Worm (Caenorhabditis elegans) whole organism, late embryonic: ENCODE results near the gene dlst-1.

Experiments used
- C08G9.2 ChIP-seq: sonication (generic microtip); optimal IDR thresholded peaks from 2 replicates; lab custom pipeline; 2016; ENCODE audit warnings: mild to moderate bottlenecking, missing genetic modification characterization, moderate library complexity, missing compliant biosample characterization
- C38D4.7 ChIP-seq: fragments of 200-800 bp; sonication (Bioruptor generic); optimal IDR thresholded peaks from 2 replicates; lab custom pipeline; 2018; ENCODE audit warnings: mild to moderate bottlenecking, missing genetic modification characterization, moderate library complexity, missing compliant biosample characterization
- F13H6.1 ChIP-seq: sonication (generic microtip); optimal IDR thresholded peaks from 2 replicates; lab custom pipeline; 2016; ENCODE audit warnings: missing genetic modification characterization, missing compliant biosample characterization
- K09A11.1 ChIP-seq: sonication (generic microtip); optimal IDR thresholded peaks from 2 replicates; lab custom pipeline; 2017; ENCODE audit warnings: antibody characterized with exemption, mild to moderate bottlenecking, missing genetic modification characterization, missing compliant biosample characterization; ENCODE audit not compliant: insufficient read depth
- ahr-1 ChIP-seq: sonication (generic microtip); optimal IDR thresholded peaks from 2 replicates; lab custom pipeline; 2016; ENCODE audit warnings: missing genetic modification characterization, missing compliant biosample characterization
- ceh-14 ChIP-seq: sonication (generic microtip); optimal IDR thresholded peaks from 2 replicates; lab custom pipeline; 2016; ENCODE audit warnings: missing genotype, missing genetic modification characterization, missing compliant biosample characterization
- ceh-18 ChIP-seq: sonication (generic microtip); optimal IDR thresholded peaks from 2 replicates; lab custom pipeline; 2016; ENCODE audit warnings: missing genetic modification characterization, missing compliant biosample characterization
- ceh-19 ChIP-seq: fragments of 200-800 bp; sonication (Bioruptor generic); optimal IDR thresholded peaks from 2 replicates; lab custom pipeline; 2018; ENCODE audit warnings: mild to moderate bottlenecking, missing genetic modification characterization, missing compliant biosample characterization
- ceh-2 ChIP-seq: sonication (generic microtip); optimal IDR thresholded peaks from 2 replicates; lab custom pipeline; 2016; ENCODE audit warnings: missing genotype, missing genetic modification characterization, missing compliant biosample characterization
- ceh-24 ChIP-seq: sonication (generic microtip); optimal IDR thresholded peaks from 2 replicates; lab custom pipeline; 2016; ENCODE audit warnings: mild to moderate bottlenecking, missing genetic modification characterization, missing compliant biosample characterization
- ceh-30 ChIP-seq: fragments of 150-350 bp; optimal IDR thresholded peaks from 2 replicates; lab custom pipeline; 2014; ENCODE audit warnings: missing biosample characterization, missing genetic modification characterization
- ceh-31 ChIP-seq: sonication (generic microtip); optimal IDR thresholded peaks from 2 replicates; lab custom pipeline; 2016; ENCODE audit warnings: missing genetic modification characterization, missing compliant biosample characterization
- ceh-45 ChIP-seq: fragments of 200-800 bp; sonication (Bioruptor generic); IDR thresholded peaks from 2 replicates; pipeline ENCODE4 v1.3.6; 2022; ENCODE audit warnings: missing genetic modification reagents, missing genetic modification characterization, missing compliant biosample characterization
- ceh-6 ChIP-seq: fragments of 200-800 bp; sonication (Bioruptor generic); optimal IDR thresholded peaks from 2 replicates; lab custom pipeline; 2018; ENCODE audit warnings: mild to moderate bottlenecking, missing genetic modification characterization, missing compliant biosample characterization
- ceh-9 ChIP-seq: sonication (generic microtip); optimal IDR thresholded peaks from 2 replicates; lab custom pipeline; 2016; ENCODE audit warnings: mild to moderate bottlenecking, missing genetic modification characterization, inconsistent platforms, missing compliant biosample characterization
- dve-1 ChIP-seq: sonication (generic microtip); optimal IDR thresholded peaks from 2 replicates; lab custom pipeline; 2017; ENCODE audit warnings: antibody characterized with exemption, mild to moderate bottlenecking, missing genetic modification characterization, missing compliant biosample characterization
- elt-2 ChIP-seq: sonication (generic microtip); optimal IDR thresholded peaks from 2 replicates; lab custom pipeline; 2016; ENCODE audit warnings: missing genetic modification reagents, missing genetic modification characterization, missing compliant biosample characterization
- elt-4 ChIP-seq: sonication (generic microtip); optimal IDR thresholded peaks from 2 replicates; lab custom pipeline; 2016; ENCODE audit warnings: missing genetic modification characterization, missing compliant biosample characterization
- ets-4 ChIP-seq: sonication (generic microtip); optimal IDR thresholded peaks from 2 replicates; lab custom pipeline; 2016; ENCODE audit warnings: missing genetic modification characterization, missing compliant biosample characterization
- eyg-1 ChIP-seq: sonication (generic microtip); optimal IDR thresholded peaks from 2 replicates; lab custom pipeline; 2016; ENCODE audit warnings: missing genotype, missing genetic modification characterization, missing compliant biosample characterization
- fkh-10 ChIP-seq: fragments of 150-350 bp; optimal IDR thresholded peaks from 2 replicates; lab custom pipeline; 2014; ENCODE audit warnings: missing biosample characterization, missing genetic modification reagents, missing genetic modification characterization
- gmeb-2 ChIP-seq: sonication (generic microtip); optimal IDR thresholded peaks from 2 replicates; lab custom pipeline; 2016; ENCODE audit warnings: missing genetic modification characterization, inconsistent platforms, missing compliant biosample characterization
- hlh-13 ChIP-seq: fragments of 200-800 bp; sonication (Bioruptor generic); optimal IDR thresholded peaks from 2 replicates; lab custom pipeline; 2018; ENCODE audit warnings: mild to moderate bottlenecking, missing genetic modification characterization, missing compliant biosample characterization
- hlh-30 ChIP-seq: sonication (generic microtip); optimal IDR thresholded peaks from 2 replicates; lab custom pipeline; 2017; ENCODE audit warnings: antibody characterized with exemption, missing genetic modification characterization, missing compliant biosample characterization; ENCODE audit not compliant: insufficient read depth
- hlh-6 ChIP-seq: sonication (generic microtip); optimal IDR thresholded peaks from 2 replicates; lab custom pipeline; 2016; ENCODE audit warnings: missing genotype, missing genetic modification characterization, missing compliant biosample characterization
- hlh-8 ChIP-seq: sonication (generic microtip); optimal IDR thresholded peaks from 2 replicates; lab custom pipeline; 2016; ENCODE audit warnings: missing genotype, missing genetic modification characterization, missing compliant biosample characterization
- nhr-11 ChIP-seq: fragments of 150-350 bp; optimal IDR thresholded peaks from 2 replicates; lab custom pipeline; 2014; ENCODE audit warnings: missing biosample characterization, missing genetic modification characterization
- nhr-232 ChIP-seq: sonication (generic microtip); optimal IDR thresholded peaks from 2 replicates; lab custom pipeline; 2016; ENCODE audit warnings: missing genetic modification characterization, missing compliant biosample characterization
- pha-4 ChIP-seq: fragments of 150-350 bp; optimal IDR thresholded peaks from 2 replicates; lab custom pipeline; 2018; ENCODE audit warnings: missing biosample characterization, missing genetic modification reagents, missing genetic modification characterization
- pqm-1 ChIP-seq: sonication (generic microtip); optimal IDR thresholded peaks from 2 replicates; lab custom pipeline; 2016; ENCODE audit warnings: missing genetic modification characterization, missing compliant biosample characterization
- ref-2 ChIP-seq: sonication (generic microtip); optimal IDR thresholded peaks from 2 replicates; lab custom pipeline; 2016; ENCODE audit warnings: missing genetic modification characterization, missing compliant biosample characterization
- sdc-2 ChIP-seq: sonication (generic microtip); optimal IDR thresholded peaks from 2 replicates; lab custom pipeline; 2016; ENCODE audit warnings: missing genotype, missing genetic modification characterization, missing compliant biosample characterization
- syd-9 ChIP-seq: sonication (generic microtip); optimal IDR thresholded peaks from 2 replicates; lab custom pipeline; 2016; ENCODE audit warnings: mild to moderate bottlenecking, missing genetic modification characterization, moderate library complexity, missing compliant biosample characterization
- tbx-2 ChIP-seq: sonication (generic microtip); optimal IDR thresholded peaks from 2 replicates; lab custom pipeline; 2016; ENCODE audit warnings: missing genetic modification characterization, missing compliant biosample characterization
- ttx-3 ChIP-seq: sonication (generic microtip); optimal IDR thresholded peaks from 2 replicates; lab custom pipeline; 2016; ENCODE audit warnings: missing genetic modification reagents, missing genetic modification characterization, missing compliant biosample characterization
- unc-3 ChIP-seq, 2 experiments: fragments of 200-800 bp in 1 of 2; sonication (Bioruptor generic) in 1 of 2; sonication (generic microtip) in 1 of 2; conservative IDR thresholded peaks in 1 of 2; optimal IDR thresholded peaks in 1 of 2; 2 replicates each; pipeline versions ENCODE4 v1.3.6 to Lab custom; 2016 to 2022; ENCODE audit warnings: missing compliant biosample characterization in 2 of 2, missing genetic modification characterization in 2 of 2, missing genetic modification reagents in 1 of 2
- unc-42 ChIP-seq: sonication (generic microtip); optimal IDR thresholded peaks from 2 replicates; lab custom pipeline; 2016; ENCODE audit warnings: missing genotype, missing genetic modification characterization, missing compliant biosample characterization
- unc-55 ChIP-seq: sonication (generic microtip); optimal IDR thresholded peaks from 2 replicates; lab custom pipeline; 2017; ENCODE audit warnings: missing biosample characterization, missing genetic modification reagents, missing genetic modification characterization
- zip-5 ChIP-seq: sonication (generic microtip); optimal IDR thresholded peaks from 2 replicates; lab custom pipeline; 2016; ENCODE audit warnings: missing genetic modification characterization, missing compliant biosample characterization

dlst-1 gene

DNA sequence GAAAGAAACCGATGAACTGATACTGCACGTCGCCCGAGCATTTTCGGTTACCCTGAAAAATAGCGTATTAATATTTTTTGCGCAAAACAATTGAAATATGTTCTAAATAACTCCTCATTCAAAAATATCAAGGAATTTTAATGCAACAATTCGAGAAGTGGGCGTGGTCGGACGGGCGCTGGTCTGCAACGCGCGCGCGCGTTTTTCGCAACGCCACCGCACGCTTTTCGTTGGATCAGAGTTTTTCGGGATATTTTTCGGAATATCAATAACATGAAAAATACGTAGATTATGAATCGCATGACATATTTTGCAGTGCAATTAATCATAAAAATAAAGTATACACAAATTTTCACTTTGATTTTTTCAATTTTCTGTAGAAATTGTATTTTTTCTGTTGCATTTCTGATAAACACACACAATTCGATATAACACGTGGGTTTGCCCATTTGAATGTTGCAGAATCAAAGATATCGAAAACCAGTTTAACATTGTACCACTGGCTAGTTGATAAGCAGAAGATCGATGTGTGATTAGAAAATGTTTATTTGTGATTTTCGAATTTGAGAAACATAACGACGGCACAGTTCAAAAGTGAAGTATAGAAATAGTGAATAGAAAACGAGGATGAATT is at the start of gene dlst-1 (continued):
- TF ChIP-seq K09A11.1 (peak; percentile 14), C38D4.7 (GFP tag; lab: Kevin White, UChicago) (peak; percentile 23), C08G9.2 (tag; lab: Kevin White, UChicago) (peak; percentile 36), zip-5 (tag; lab: Kevin White, UChicago) (peak; percentile 42), dve-1 (no peak), ceh-14 (tag; lab: Kevin White, UChicago) (peak; percentile 48), ahr-1 (tag; lab: Kevin White, UChicago) (no peak), elt-2 (peak; percentile 72), hlh-13 (GFP tag; lab: Kevin White, UChicago) (no peak), ceh-2 (tag; lab: Kevin White, UChicago) (no peak), ceh-31 (tag; lab: Kevin White, UChicago) (peak; percentile 49), syd-9 (peak; percentile 17), hlh-6 (tag; lab: Kevin White, UChicago) (peak; percentile 14), ttx-3 (tag; lab: Kevin White, UChicago) (peak; percentile 54), fkh-10 (GFP tag; lab: Kevin White, UChicago) (no peak), elt-4 (no peak), ceh-6 (peak; percentile 12)
- TF ChIP-seq, all 69 proteins: peak for 36

DNA sequence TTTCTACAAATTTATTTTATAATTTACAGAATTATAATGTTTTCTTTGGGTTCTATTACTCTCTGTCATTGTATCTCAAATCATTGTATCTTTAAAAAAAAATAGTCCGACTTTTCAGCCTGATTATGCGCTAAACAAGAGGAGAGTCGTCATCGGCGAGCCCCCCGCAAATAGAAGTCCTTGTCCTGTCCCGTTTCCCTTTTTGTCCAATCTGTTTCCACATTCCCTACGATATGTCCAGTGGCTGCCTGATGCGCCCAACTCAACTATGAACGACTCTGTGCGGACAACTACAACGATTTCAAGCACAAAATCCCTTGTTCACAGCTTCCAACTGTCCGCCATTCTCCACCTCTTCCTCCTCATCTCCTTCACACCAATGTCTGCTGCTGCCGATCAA is 49.1 kb upstream of the dlst-1 start, which contains the start of gene dbl-1:
Gene dbl-1, plus strand, starts transcription at position 119 of the 400 bp plus-strand sequence.
- TF ChIP-seq ceh-2 (tag; lab: Kevin White, UChicago) (no peak), zip-5 (tag; lab: Kevin White, UChicago) (no peak), sdc-2 (tag; lab: Kevin White, UChicago) (peak; percentile 11), nhr-11 (tag; lab: Kevin White, UChicago) (no peak), hlh-30 (no peak), ets-4 (no peak), ref-2 (tag; lab: Kevin White, UChicago) (no peak), gmeb-2 (tag; lab: Kevin White, UChicago) (no peak)
- TF ChIP-seq, all 69 proteins: peak for 1

- no peak for TF ChIP-seq ceh-24 (tag; lab: Kevin White, UChicago)
- TF ChIP-seq ceh-18: no peak
These were observed 44.4 kb upstream of the dlst-1 start for ce11 chrV:6753257-6753656.

ce11 chrV:6751493-6752100 is 42.7 kb upstream of the dlst-1 start:
- TF ChIP-seq ceh-14 (tag; lab: Kevin White, UChicago) (no peak), ceh-18 (peak; percentile 49), unc-42 (no peak), hlh-30 (peak; percentile 47)

ce11 chrV:6744774-6745173 is 35.9 kb upstream of the dlst-1 start, which contains the start of gene T25F10.3:
Gene T25F10.3 (plus strand): TSS chrV:6745081.
- TF ChIP-seq K09A11.1 (no peak), ceh-19 (GFP tag; lab: Kevin White, UChicago) (no peak), tbx-2 (tag; lab: Kevin White, UChicago) (no peak), elt-4 (no peak), hlh-8 (tag; lab: Kevin White, UChicago) (no peak), ahr-1 (tag; lab: Kevin White, UChicago) (no peak), eyg-1 (tag; lab: Kevin White, UChicago) (no peak), nhr-232 (tag; lab: Kevin White, UChicago) (no peak), pha-4 (tag; lab: Kevin White, UChicago) (no peak), syd-9 (no peak), pqm-1 (tag; lab: Kevin White, UChicago) (no peak), ceh-45 (GFP tag; lab: Robert Waterston, UW) (no peak), ceh-14 (tag; lab: Kevin White, UChicago) (no peak), unc-55 (GFP tag; lab: Kevin White, UChicago) (no peak), F13H6.1 (no peak), unc-3 (GFP tag; conservative IDR thresholded peaks at IDR 0.05; lab: Robert Waterston, UW) (no peak), unc-3 (tag; optimal IDR thresholded peaks at IDR 0.05; lab: Kevin White, UChicago) (no peak), ceh-30 (tag; lab: Kevin White, UChicago) (no peak), ceh-9 (tag; lab: Kevin White, UChicago) (no peak)
